Worm (Caenorhabditis elegans) whole organism, late embryonic: Measurements from ENCODE around the gene srx-137.

Source experiments
- F13H6.1 ChIP-seq: sonication (generic microtip); optimal IDR thresholded peaks from 2 replicates; lab custom pipeline; 2016; ENCODE audit warnings: missing genetic modification characterization, missing compliant biosample characterization
- Y22D7AL.16 ChIP-seq: sonication (generic microtip); optimal IDR thresholded peaks from 2 replicates; lab custom pipeline; 2016; ENCODE audit warnings: missing genetic modification characterization, missing compliant biosample characterization
- ama-1 ChIP-seq: fragments of 150-350 bp; optimal IDR thresholded peaks from 2 replicates; lab custom pipeline; 2014
- ceh-2 ChIP-seq: sonication (generic microtip); optimal IDR thresholded peaks from 2 replicates; lab custom pipeline; 2016; ENCODE audit warnings: missing genotype, missing genetic modification characterization, missing compliant biosample characterization
- ceh-24 ChIP-seq: sonication (generic microtip); optimal IDR thresholded peaks from 2 replicates; lab custom pipeline; 2016; ENCODE audit warnings: mild to moderate bottlenecking, missing genetic modification characterization, missing compliant biosample characterization
- ceh-9 ChIP-seq: sonication (generic microtip); optimal IDR thresholded peaks from 2 replicates; lab custom pipeline; 2016; ENCODE audit warnings: mild to moderate bottlenecking, missing genetic modification characterization, inconsistent platforms, missing compliant biosample characterization
- fkh-10 ChIP-seq: fragments of 150-350 bp; optimal IDR thresholded peaks from 2 replicates; lab custom pipeline; 2014; ENCODE audit warnings: missing biosample characterization, missing genetic modification reagents, missing genetic modification characterization
- gmeb-2 ChIP-seq: sonication (generic microtip); optimal IDR thresholded peaks from 2 replicates; lab custom pipeline; 2016; ENCODE audit warnings: missing genetic modification characterization, inconsistent platforms, missing compliant biosample characterization
- hlh-8 ChIP-seq: sonication (generic microtip); optimal IDR thresholded peaks from 2 replicates; lab custom pipeline; 2016; ENCODE audit warnings: missing genotype, missing genetic modification characterization, missing compliant biosample characterization
- madf-2 ChIP-seq: sonication (generic microtip); optimal IDR thresholded peaks from 2 replicates; lab custom pipeline; 2017; ENCODE audit warnings: missing genetic modification characterization, missing compliant biosample characterization
- nfya-1 ChIP-seq: sonication (generic microtip); optimal IDR thresholded peaks from 2 replicates; lab custom pipeline; 2017; ENCODE audit warnings: missing genetic modification characterization, mild to moderate bottlenecking, missing compliant biosample characterization, antibody characterized with exemption, moderate library complexity
- rnt-1 ChIP-seq: sonication (generic microtip); optimal IDR thresholded peaks from 2 replicates; lab custom pipeline; 2016; ENCODE audit warnings: missing genetic modification characterization, missing compliant biosample characterization
- sdc-2 ChIP-seq: sonication (generic microtip); optimal IDR thresholded peaks from 2 replicates; lab custom pipeline; 2016; ENCODE audit warnings: missing genotype, missing genetic modification characterization, missing compliant biosample characterization
- tbx-7 ChIP-seq: sonication (generic microtip); optimal IDR thresholded peaks from 2 replicates; lab custom pipeline; 2016; ENCODE audit warnings: missing genotype, missing genetic modification characterization, missing compliant biosample characterization

DNA sequence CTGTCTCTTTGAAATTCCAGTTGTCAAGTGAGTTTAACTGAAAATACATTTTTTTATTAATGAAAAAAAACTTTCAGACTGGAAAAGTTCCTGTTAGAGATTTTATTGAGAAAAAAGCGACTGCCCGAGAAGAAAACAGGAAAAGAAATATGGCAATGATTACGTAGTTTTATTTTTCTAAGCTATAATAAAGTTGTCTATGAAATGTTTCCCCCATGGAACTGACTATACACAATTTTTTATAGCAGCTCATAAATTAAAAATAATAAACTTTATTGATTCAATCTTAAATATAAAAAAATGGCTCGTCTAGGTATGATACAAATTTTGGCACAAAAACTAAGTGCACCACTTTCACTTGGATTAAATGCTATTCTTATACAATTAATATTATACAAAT, 39.9 kb downstream of the srx-137 start, which contains the start of gene C06B3.1:
- TF ChIP-seq F13H6.1 (no peak), rnt-1 (tag; lab: Kevin White, UChicago) (no peak), madf-2 (tag; lab: Kevin White, UChicago) (no peak), ceh-9 (tag; lab: Kevin White, UChicago) (no peak), gmeb-2 (tag; lab: Kevin White, UChicago) (no peak), tbx-7 (tag; lab: Kevin White, UChicago) (no peak), Y22D7AL.16 (no peak), ceh-2 (no peak), ama-1 (lab: Kevin White, UChicago) (no peak), nfya-1 (tag; lab: Kevin White, UChicago) (no peak), sdc-2 (tag; lab: Kevin White, UChicago) (no peak), ceh-24 (tag; lab: Kevin White, UChicago) (no peak), fkh-10 (GFP tag; lab: Kevin White, UChicago) (no peak), hlh-8 (tag; lab: Kevin White, UChicago) (no peak)
